Worm (Caenorhabditis elegans) whole organism, L4 larva: ENCODE data around the gene viro-2.

Source experiments
- Y105C5A.15 ChIP-seq: fragments of 200-800 bp; sonication (Bioruptor generic); IDR thresholded peaks from 2 replicates; pipeline ENCODE4 v1.3.6; 2022; ENCODE audit warnings: missing genetic modification characterization, missing compliant biosample characterization
- ama-1 ChIP-seq: fragments of 150-350 bp; optimal IDR thresholded peaks from 2 replicates; lab custom pipeline; 2014; ENCODE audit warnings: inconsistent platforms, mixed read lengths
- snpc-4 ChIP-seq: fragments of 150-350 bp; optimal IDR thresholded peaks from 2 replicates; lab custom pipeline; 2014; ENCODE audit warnings: missing biosample characterization, missing genetic modification characterization

- TF ChIP-seq ama-1 (lab: Kevin White, UChicago) (no peak), snpc-4 (tag; lab: Kevin White, UChicago) (no peak), Y105C5A.15 (GFP tag; lab: Robert Waterston, UW) (0 out of 2 replicates have a peak, but pooled peaks have one; percentile 41)
Measured at ce11 chrIII:7178497-7178896, 49.8 kb downstream of the viro-2 start.
